Worm (Caenorhabditis elegans) whole organism, late embryonic: ENCODE data around the gene dbl-1.

Experiments used
- F13H6.1 ChIP-seq: sonication (generic microtip); optimal IDR thresholded peaks from 2 replicates; lab custom pipeline; 2016; ENCODE audit warnings: missing genetic modification characterization, missing compliant biosample characterization
- K02D7.2 ChIP-seq: sonication (generic microtip); optimal IDR thresholded peaks from 2 replicates; lab custom pipeline; 2017; ENCODE audit warnings: mild to moderate bottlenecking, missing genetic modification characterization, missing compliant biosample characterization
- K09A11.1 ChIP-seq: sonication (generic microtip); optimal IDR thresholded peaks from 2 replicates; lab custom pipeline; 2017; ENCODE audit warnings: antibody characterized with exemption, mild to moderate bottlenecking, missing genetic modification characterization, missing compliant biosample characterization; ENCODE audit not compliant: insufficient read depth
- Y22D7AL.16 ChIP-seq: sonication (generic microtip); optimal IDR thresholded peaks from 2 replicates; lab custom pipeline; 2016; ENCODE audit warnings: missing genetic modification characterization, missing compliant biosample characterization
- ahr-1 ChIP-seq: sonication (generic microtip); optimal IDR thresholded peaks from 2 replicates; lab custom pipeline; 2016; ENCODE audit warnings: missing genetic modification characterization, missing compliant biosample characterization
- ama-1 ChIP-seq: fragments of 150-350 bp; optimal IDR thresholded peaks from 2 replicates; lab custom pipeline; 2014
- ceh-14 ChIP-seq: sonication (generic microtip); optimal IDR thresholded peaks from 2 replicates; lab custom pipeline; 2016; ENCODE audit warnings: missing genotype, missing genetic modification characterization, missing compliant biosample characterization
- ceh-18 ChIP-seq: sonication (generic microtip); optimal IDR thresholded peaks from 2 replicates; lab custom pipeline; 2016; ENCODE audit warnings: missing genetic modification characterization, missing compliant biosample characterization
- ceh-19 ChIP-seq: fragments of 200-800 bp; sonication (Bioruptor generic); optimal IDR thresholded peaks from 2 replicates; lab custom pipeline; 2018; ENCODE audit warnings: mild to moderate bottlenecking, missing genetic modification characterization, missing compliant biosample characterization
- ceh-30 ChIP-seq: fragments of 150-350 bp; optimal IDR thresholded peaks from 2 replicates; lab custom pipeline; 2014; ENCODE audit warnings: missing biosample characterization, missing genetic modification characterization
- ceh-31 ChIP-seq: sonication (generic microtip); optimal IDR thresholded peaks from 2 replicates; lab custom pipeline; 2016; ENCODE audit warnings: missing genetic modification characterization, missing compliant biosample characterization
- ceh-34 ChIP-seq: sonication (generic microtip); optimal IDR thresholded peaks from 2 replicates; lab custom pipeline; 2016; ENCODE audit warnings: mild to moderate bottlenecking, missing genetic modification characterization, missing compliant biosample characterization
- ceh-45 ChIP-seq: fragments of 200-800 bp; sonication (Bioruptor generic); IDR thresholded peaks from 2 replicates; pipeline ENCODE4 v1.3.6; 2022; ENCODE audit warnings: missing genetic modification reagents, missing genetic modification characterization, missing compliant biosample characterization
- ceh-48 ChIP-seq: sonication (generic microtip); optimal IDR thresholded peaks from 2 replicates; lab custom pipeline; 2016; ENCODE audit warnings: missing genetic modification characterization, inconsistent platforms, missing compliant biosample characterization
- ceh-6 ChIP-seq: fragments of 200-800 bp; sonication (Bioruptor generic); optimal IDR thresholded peaks from 2 replicates; lab custom pipeline; 2018; ENCODE audit warnings: mild to moderate bottlenecking, missing genetic modification characterization, missing compliant biosample characterization
- dve-1 ChIP-seq: sonication (generic microtip); optimal IDR thresholded peaks from 2 replicates; lab custom pipeline; 2017; ENCODE audit warnings: antibody characterized with exemption, mild to moderate bottlenecking, missing genetic modification characterization, missing compliant biosample characterization
- elt-4 ChIP-seq: sonication (generic microtip); optimal IDR thresholded peaks from 2 replicates; lab custom pipeline; 2016; ENCODE audit warnings: missing genetic modification characterization, missing compliant biosample characterization
- ets-4 ChIP-seq: sonication (generic microtip); optimal IDR thresholded peaks from 2 replicates; lab custom pipeline; 2016; ENCODE audit warnings: missing genetic modification characterization, missing compliant biosample characterization
- fax-1 ChIP-seq: sonication (generic microtip); optimal IDR thresholded peaks from 2 replicates; lab custom pipeline; 2016; ENCODE audit warnings: missing genotype, missing genetic modification characterization, missing compliant biosample characterization
- fkh-10 ChIP-seq: fragments of 150-350 bp; optimal IDR thresholded peaks from 2 replicates; lab custom pipeline; 2014; ENCODE audit warnings: missing biosample characterization, missing genetic modification reagents, missing genetic modification characterization
- fkh-6 ChIP-seq: sonication (generic microtip); optimal IDR thresholded peaks from 2 replicates; lab custom pipeline; 2016; ENCODE audit warnings: missing genetic modification characterization, missing compliant biosample characterization
- gmeb-2 ChIP-seq: sonication (generic microtip); optimal IDR thresholded peaks from 2 replicates; lab custom pipeline; 2016; ENCODE audit warnings: missing genetic modification characterization, inconsistent platforms, missing compliant biosample characterization
- hlh-15 ChIP-seq: sonication (generic microtip); optimal IDR thresholded peaks from 2 replicates; lab custom pipeline; 2016; ENCODE audit warnings: missing genetic modification characterization, missing compliant biosample characterization
- hlh-6 ChIP-seq: sonication (generic microtip); optimal IDR thresholded peaks from 2 replicates; lab custom pipeline; 2016; ENCODE audit warnings: missing genotype, missing genetic modification characterization, missing compliant biosample characterization
- hlh-8 ChIP-seq: sonication (generic microtip); optimal IDR thresholded peaks from 2 replicates; lab custom pipeline; 2016; ENCODE audit warnings: missing genotype, missing genetic modification characterization, missing compliant biosample characterization
- mec-3 ChIP-seq: sonication (generic microtip); optimal IDR thresholded peaks from 2 replicates; lab custom pipeline; 2016; ENCODE audit warnings: borderline replicate concordance, missing genetic modification characterization, missing compliant biosample characterization
- nfya-1 ChIP-seq: sonication (generic microtip); optimal IDR thresholded peaks from 2 replicates; lab custom pipeline; 2017; ENCODE audit warnings: missing genetic modification characterization, mild to moderate bottlenecking, missing compliant biosample characterization, antibody characterized with exemption, moderate library complexity
- nhr-232 ChIP-seq: sonication (generic microtip); optimal IDR thresholded peaks from 2 replicates; lab custom pipeline; 2016; ENCODE audit warnings: missing genetic modification characterization, missing compliant biosample characterization
- pat-9 ChIP-seq: fragments of 200-800 bp; sonication (Bioruptor generic); optimal IDR thresholded peaks from 2 replicates; lab custom pipeline; 2018; ENCODE audit warnings: mild to moderate bottlenecking, missing genetic modification characterization, moderate library complexity, missing compliant biosample characterization
- pha-2 ChIP-seq: sonication (generic microtip); optimal IDR thresholded peaks from 2 replicates; lab custom pipeline; 2017; ENCODE audit warnings: mild to moderate bottlenecking, missing genetic modification characterization, missing compliant biosample characterization
- pha-4 ChIP-seq: fragments of 150-350 bp; optimal IDR thresholded peaks from 2 replicates; lab custom pipeline; 2018; ENCODE audit warnings: missing biosample characterization, missing genetic modification reagents, missing genetic modification characterization
- sox-2 ChIP-seq: fragments of 200-800 bp; sonication (Bioruptor generic); IDR thresholded peaks from 2 replicates; pipeline ENCODE4 v1.3.6; 2022; ENCODE audit warnings: missing genetic modification reagents, missing genetic modification characterization, missing compliant biosample characterization
- sox-4 ChIP-seq: sonication (generic microtip); optimal IDR thresholded peaks from 2 replicates; lab custom pipeline; 2017; ENCODE audit warnings: mild to moderate bottlenecking, missing genetic modification characterization, inconsistent platforms, missing compliant biosample characterization
- tbx-7 ChIP-seq: sonication (generic microtip); optimal IDR thresholded peaks from 2 replicates; lab custom pipeline; 2016; ENCODE audit warnings: missing genotype, missing genetic modification characterization, missing compliant biosample characterization
- ttx-3 ChIP-seq: sonication (generic microtip); optimal IDR thresholded peaks from 2 replicates; lab custom pipeline; 2016; ENCODE audit warnings: missing genetic modification reagents, missing genetic modification characterization, missing compliant biosample characterization
- unc-3 ChIP-seq, 2 experiments: fragments of 200-800 bp in 1 of 2; sonication (Bioruptor generic) in 1 of 2; sonication (generic microtip) in 1 of 2; conservative IDR thresholded peaks in 1 of 2; optimal IDR thresholded peaks in 1 of 2; 2 replicates each; pipeline versions ENCODE4 v1.3.6 to Lab custom; 2016 to 2022; ENCODE audit warnings: missing compliant biosample characterization in 2 of 2, missing genetic modification characterization in 2 of 2, missing genetic modification reagents in 1 of 2
- unc-55 ChIP-seq: sonication (generic microtip); optimal IDR thresholded peaks from 2 replicates; lab custom pipeline; 2017; ENCODE audit warnings: missing biosample characterization, missing genetic modification reagents, missing genetic modification characterization
- ztf-16 ChIP-seq: sonication (generic microtip); optimal IDR thresholded peaks from 2 replicates; lab custom pipeline; 2017; ENCODE audit warnings: missing genetic modification characterization, missing compliant biosample characterization

dbl-1 gene

DNA sequence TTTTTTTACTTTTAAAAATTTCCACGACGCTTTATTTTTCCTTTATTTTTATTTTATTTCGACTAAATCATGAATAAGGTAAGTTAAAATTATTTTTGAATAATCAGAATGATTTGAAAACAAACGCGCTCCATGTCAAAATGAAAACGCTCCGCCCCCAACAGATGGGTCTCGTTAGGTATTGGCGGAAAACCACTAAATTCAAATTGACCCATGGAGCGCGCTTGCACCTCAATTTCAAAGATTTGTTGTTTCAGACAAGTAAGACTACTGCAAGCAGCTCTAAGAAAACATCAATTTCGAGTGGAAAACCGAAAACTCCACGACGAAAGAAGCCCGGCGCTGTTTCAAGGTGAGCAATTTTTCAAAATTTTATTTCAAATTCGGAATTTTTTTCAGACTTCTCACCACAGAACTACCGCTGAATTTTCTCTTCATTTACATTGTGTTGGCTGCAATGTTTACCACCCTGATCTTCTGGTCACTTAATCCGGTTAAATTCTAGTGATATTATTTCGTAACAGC is 30.0 kb downstream of the dbl-1 start, which contains the start of gene ZC404.2:
ZC404.2 (plus strand) TSS at position 47 of the 525 bp plus-strand sequence.
- TF ChIP-seq ceh-18 (tag; lab: Kevin White, UChicago) (no peak), K02D7.2 (no peak), ceh-48 (tag; lab: Kevin White, UChicago) (no peak), unc-3 (GFP tag; conservative IDR thresholded peaks at IDR 0.05; lab: Robert Waterston, UW) (no peak), unc-3 (tag; optimal IDR thresholded peaks at IDR 0.05; lab: Kevin White, UChicago) (no peak), ama-1 (lab: Kevin White, UChicago) (peak; percentile 46)
- TF ChIP-seq, all 69 proteins: peak for 1

DNA sequence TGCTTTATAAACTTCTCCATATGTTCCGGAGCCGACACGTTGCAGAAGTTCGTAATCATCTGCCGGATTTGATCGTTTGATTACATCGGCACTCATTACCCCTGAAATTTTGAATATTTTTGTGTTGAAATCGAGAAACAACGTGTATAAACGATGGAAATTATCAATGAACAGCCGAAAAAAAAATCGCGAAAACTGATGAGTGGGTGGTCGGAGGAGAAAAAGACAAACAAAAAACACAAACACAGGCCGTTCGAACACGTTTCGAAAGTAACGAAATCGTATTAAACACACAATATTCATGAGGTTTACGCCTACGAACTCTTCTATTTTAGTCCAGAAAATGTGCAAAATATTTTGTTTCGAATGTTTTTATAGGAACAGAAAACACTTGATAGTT is 34.6 kb downstream of the dbl-1 start, which contains the start of gene gck-2:
gck-2 (minus strand) TSS at position 101 of the 400 bp plus-strand sequence.
- no peak for TF ChIP-seq ceh-45 (GFP tag; lab: Robert Waterston, UW)
- TF ChIP-seq Y22D7AL.16 = no peak
- TF ChIP-seq gmeb-2 (tag; lab: Kevin White, UChicago) = no peak

DNA sequence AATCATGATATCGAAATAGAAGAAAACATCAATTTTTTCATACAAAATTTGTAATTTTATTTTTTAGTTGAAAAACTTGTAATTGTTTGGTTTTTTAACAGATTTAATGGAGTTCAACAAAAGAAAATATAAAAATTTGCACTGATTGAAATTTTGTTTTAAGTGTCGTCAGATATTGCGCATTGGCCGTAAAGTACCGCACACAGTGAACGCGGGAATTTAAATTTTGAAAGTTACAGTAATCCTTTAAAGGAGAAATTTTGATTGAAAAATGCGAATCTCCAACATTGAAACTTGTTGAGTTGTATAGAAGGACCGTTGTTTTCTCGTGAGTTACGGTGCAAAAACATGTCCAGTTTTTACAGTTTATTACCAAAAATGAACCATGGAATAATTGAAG is 35.0 kb downstream of the dbl-1 start:
- TF ChIP-seq ceh-6 (GFP tag; lab: Kevin White, UChicago) = no peak
- TF ChIP-seq ahr-1 (tag; lab: Kevin White, UChicago) = no peak
- no peak for TF ChIP-seq ceh-14 (tag; lab: Kevin White, UChicago)
- TF ChIP-seq nhr-232 (tag; lab: Kevin White, UChicago) = no peak
- TF ChIP-seq sox-4 (tag; lab: Kevin White, UChicago) = no peak
- no peak for TF ChIP-seq K02D7.2
- TF ChIP-seq nfya-1 (tag; lab: Kevin White, UChicago) = no peak

DNA sequence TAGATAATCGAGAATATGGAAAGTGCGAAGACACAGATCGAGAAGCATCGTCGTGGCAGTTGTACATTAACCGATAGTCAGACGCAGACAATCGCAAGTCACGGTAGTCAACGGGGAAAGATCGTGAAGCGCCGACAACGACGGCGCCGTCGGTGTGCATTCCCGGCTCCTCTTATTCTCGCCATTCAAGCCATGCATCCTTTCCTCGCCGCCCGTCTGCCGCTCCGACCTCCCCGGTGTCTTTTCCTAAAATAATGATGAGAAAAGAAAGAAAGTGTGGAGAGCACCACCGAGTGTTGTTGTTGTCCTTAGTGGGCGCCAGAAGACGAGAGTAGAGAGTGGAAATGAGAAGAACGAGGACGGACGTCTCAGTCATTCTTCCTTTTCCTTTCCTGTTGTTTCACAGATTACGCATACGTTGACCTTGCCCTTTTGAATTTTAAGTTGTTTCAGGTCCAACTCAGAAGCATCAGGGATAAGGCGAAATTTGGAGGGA is 35.9 kb downstream of the dbl-1 start, which contains the start of gene ZC404.1:
ZC404.1 (plus strand) TSS at position 446 of the 496 bp plus-strand sequence.
- no peak for TF ChIP-seq sox-2 (GFP tag; lab: Robert Waterston, UW)
- TF ChIP-seq hlh-6 (tag; lab: Kevin White, UChicago) = no peak
- no peak for TF ChIP-seq ztf-16 (tag; lab: Kevin White, UChicago)
- TF ChIP-seq ceh-31 (tag; lab: Kevin White, UChicago) = peak; percentile 8
- no peak for TF ChIP-seq hlh-8 (tag; lab: Kevin White, UChicago)
- TF ChIP-seq Y22D7AL.16 = no peak

DNA sequence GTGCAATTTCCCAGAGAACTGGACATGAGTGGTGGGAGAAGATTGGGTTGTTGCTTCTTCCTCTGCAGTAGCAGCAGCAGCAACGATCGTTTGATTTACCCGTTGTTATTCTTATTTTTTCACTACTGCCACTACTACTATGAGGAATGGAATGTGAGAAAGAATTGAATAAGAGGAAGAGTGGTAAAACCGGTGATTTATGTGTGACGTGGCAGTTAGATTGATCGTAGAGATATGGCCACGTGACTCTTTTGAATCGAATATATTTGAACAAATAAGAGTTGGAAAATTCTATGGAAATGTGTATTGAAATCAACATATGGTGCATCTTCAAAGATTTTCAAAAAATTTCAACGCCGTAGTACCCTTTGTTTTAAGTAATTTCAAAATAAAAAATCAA is 38.3 kb downstream of the dbl-1 start:
- no peak for TF ChIP-seq ceh-18 (tag; lab: Kevin White, UChicago)
- no peak for TF ChIP-seq fax-1 (tag; lab: Kevin White, UChicago)
- no peak for TF ChIP-seq ceh-30 (tag; lab: Kevin White, UChicago)
- no peak for TF ChIP-seq ceh-19 (GFP tag; lab: Kevin White, UChicago)
- TF ChIP-seq ceh-34 (tag; lab: Kevin White, UChicago) = no peak

DNA sequence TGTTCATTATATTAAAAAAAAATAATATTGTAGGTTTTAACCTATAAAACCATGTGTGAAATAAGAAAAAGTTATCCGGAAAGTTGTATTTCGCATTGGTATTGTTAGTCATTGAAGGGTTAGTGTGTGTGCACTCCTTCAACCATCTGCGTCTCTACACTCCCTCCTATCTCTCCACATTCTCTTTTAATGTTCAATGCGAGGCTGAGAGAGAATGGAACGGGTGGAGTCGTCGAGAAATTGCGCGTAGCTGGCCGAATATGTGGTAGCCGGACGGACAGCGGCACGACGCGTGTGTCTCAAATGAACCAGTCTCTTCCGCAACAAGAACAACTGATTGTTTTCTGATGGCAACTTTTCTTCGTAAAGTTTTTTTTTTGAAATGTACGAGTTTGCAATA is 39.0 kb downstream of the dbl-1 start:
- TF ChIP-seq pha-2 (tag; lab: Kevin White, UChicago) (peak; percentile 28), ceh-19 (GFP tag; lab: Kevin White, UChicago) (peak; percentile 12), nfya-1 (tag; lab: Kevin White, UChicago) (peak; percentile 22), ceh-31 (tag; lab: Kevin White, UChicago) (peak; percentile 52), fkh-10 (GFP tag; lab: Kevin White, UChicago) (no peak), mec-3 (tag; lab: Kevin White, UChicago) (no peak)

DNA sequence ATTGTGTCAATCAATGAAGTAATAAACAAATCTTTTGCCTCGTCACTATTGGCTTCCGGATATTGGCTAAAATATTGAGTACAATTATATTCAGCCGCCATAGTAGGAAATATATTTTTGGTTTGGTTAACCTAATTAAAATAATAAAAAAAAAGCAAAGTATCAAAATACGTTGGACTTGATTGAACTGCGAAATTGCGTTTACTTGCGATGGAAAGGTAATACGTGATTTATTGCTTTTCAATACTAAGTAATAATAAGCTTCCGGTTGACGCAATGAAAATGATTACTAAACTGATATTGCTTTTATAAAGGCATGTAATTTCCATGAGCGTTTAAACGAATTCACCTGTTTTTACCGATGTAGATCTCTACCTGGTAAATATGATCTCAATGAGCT is 41.6 kb downstream of the dbl-1 start, which contains the start of gene dmsr-9:
dmsr-9 (minus strand) TSS at position 101 of the 400 bp plus-strand sequence.
- TF ChIP-seq ceh-14 (tag; lab: Kevin White, UChicago) (no peak), ceh-31 (tag; lab: Kevin White, UChicago) (no peak), ama-1 (lab: Kevin White, UChicago) (no peak), F13H6.1 (no peak), fkh-6 (tag; lab: Kevin White, UChicago) (no peak), K09A11.1 (tag; lab: Kevin White, UChicago) (no peak), tbx-7 (no peak), ttx-3 (tag; lab: Kevin White, UChicago) (no peak), unc-55 (GFP tag; lab: Kevin White, UChicago) (no peak), dve-1 (no peak), pha-4 (tag; lab: Kevin White, UChicago) (no peak), hlh-15 (tag; lab: Kevin White, UChicago) (no peak), pat-9 (tag; lab: Kevin White, UChicago) (no peak), elt-4 (tag; lab: Kevin White, UChicago) (no peak), ets-4 (tag; lab: Kevin White, UChicago) (no peak)
